Worm (Caenorhabditis elegans) whole organism, L3 larva: ENCODE results near the gene F42A10.5.
A peak's percentile ranks its signal among the peaks of the same experiment; 100 is the strongest.

ENCODE experiments used
- R02D3.7 ChIP-seq: fragments of 150-350 bp; optimal IDR thresholded peaks from 2 replicates; lab custom pipeline; 2014; ENCODE audit warnings: missing biosample characterization, missing genetic modification characterization
- ZK546.5 ChIP-seq: sonication (generic microtip); optimal IDR thresholded peaks from 2 replicates; lab custom pipeline; 2017; ENCODE audit warnings: missing biosample characterization, missing genetic modification characterization
- ama-1 ChIP-seq: fragments of 150-350 bp; optimal IDR thresholded peaks from 2 replicates; lab custom pipeline; 2018
- ceh-16 ChIP-seq: sonication (generic microtip); optimal IDR thresholded peaks from 2 replicates; lab custom pipeline; 2017; ENCODE audit warnings: missing biosample characterization, missing genetic modification characterization
- ceh-28 ChIP-seq: fragments of 150-350 bp; optimal IDR thresholded peaks from 2 replicates; lab custom pipeline; 2014; ENCODE audit warnings: missing biosample characterization, missing genetic modification reagents, missing genetic modification characterization
- ceh-9 ChIP-seq: sonication (generic microtip); optimal IDR thresholded peaks from 2 replicates; lab custom pipeline; 2018; ENCODE audit warnings: missing biosample characterization, missing genetic modification characterization
- daf-12 ChIP-seq: fragments of 150-350 bp; optimal IDR thresholded peaks from 2 replicates; lab custom pipeline; 2014; ENCODE audit warnings: missing biosample characterization, missing genetic modification reagents, missing genetic modification characterization
- elt-1 ChIP-seq: fragments of 150-350 bp; optimal IDR thresholded peaks from 2 replicates; lab custom pipeline; 2014; ENCODE audit warnings: missing biosample characterization, missing genetic modification characterization
- elt-2 ChIP-seq: sonication (generic microtip); optimal IDR thresholded peaks from 2 replicates; lab custom pipeline; 2016; ENCODE audit warnings: missing genetic modification reagents, mild to moderate bottlenecking, missing genetic modification characterization, missing compliant biosample characterization
- elt-3 ChIP-seq, 3 experiments: fragments of 150-350 bp in 1 of 3; sonication (generic microtip) in 2 of 3; optimal IDR thresholded peaks; 2 replicates in 2 of 3; 4 replicates in 1 of 3; lab custom pipeline; 2014 to 2017; ENCODE audit warnings: missing biosample characterization in 3 of 3, missing genetic modification characterization in 3 of 3
- eor-1 ChIP-seq, 2 experiments: fragments of 150-350 bp; optimal IDR thresholded peaks; 2 replicates each; lab custom pipeline; 2014 to 2018; ENCODE audit warnings: missing biosample characterization in 2 of 2, missing genetic modification characterization in 2 of 2
- fkh-10 ChIP-seq: sonication (generic microtip); optimal IDR thresholded peaks from 2 replicates; lab custom pipeline; 2017; ENCODE audit warnings: missing biosample characterization, missing genetic modification reagents, missing genetic modification characterization
- fkh-2 ChIP-seq: fragments of 150-350 bp; optimal IDR thresholded peaks from 2 replicates; lab custom pipeline; 2014; ENCODE audit warnings: missing biosample characterization, missing genetic modification reagents, missing genetic modification characterization
- hmg-11 ChIP-seq: sonication (generic microtip); optimal IDR thresholded peaks from 2 replicates; lab custom pipeline; 2016; ENCODE audit warnings: missing genetic modification characterization, missing compliant biosample characterization
- jun-1 ChIP-seq: fragments of 150-350 bp; optimal IDR thresholded peaks from 2 replicates; lab custom pipeline; 2014; ENCODE audit warnings: missing biosample characterization, missing genetic modification reagents, missing genetic modification characterization
- lin-15B ChIP-seq: fragments of 150-350 bp; optimal IDR thresholded peaks from 2 replicates; lab custom pipeline; 2014; ENCODE audit warnings: missing biosample characterization, missing genetic modification characterization
- lin-39 ChIP-seq: fragments of 150-350 bp; optimal IDR thresholded peaks from 2 replicates; lab custom pipeline; 2018; ENCODE audit warnings: missing biosample characterization, missing genetic modification reagents, missing genetic modification characterization
- lsy-12 ChIP-seq: sonication (generic microtip); optimal IDR thresholded peaks from 2 replicates; lab custom pipeline; 2016; ENCODE audit warnings: mild to moderate bottlenecking, missing genetic modification characterization, missing compliant biosample characterization
- mml-1 ChIP-seq: fragments of 150-350 bp; sonication (generic microtip); optimal IDR thresholded peaks from 3 replicates; lab custom pipeline; 2014; ENCODE audit warnings: missing biosample characterization, missing genetic modification characterization
- nfya-1 ChIP-seq: sonication (generic microtip); optimal IDR thresholded peaks from 2 replicates; lab custom pipeline; 2017; ENCODE audit warnings: missing genetic modification characterization, mild to moderate bottlenecking, missing compliant biosample characterization, antibody characterized with exemption, moderate library complexity; ENCODE audit not compliant: insufficient read depth
- nhr-12 ChIP-seq: fragments of 150-350 bp; optimal IDR thresholded peaks from 2 replicates; lab custom pipeline; 2014; ENCODE audit warnings: missing biosample characterization, missing genetic modification characterization
- nhr-237 ChIP-seq: fragments of 150-350 bp; optimal IDR thresholded peaks from 2 replicates; lab custom pipeline; 2014; ENCODE audit warnings: missing biosample characterization, missing genetic modification characterization
- nhr-25 ChIP-seq: sonication (generic microtip); optimal IDR thresholded peaks from 2 replicates; lab custom pipeline; 2017; ENCODE audit warnings: missing biosample characterization, missing genetic modification characterization
- nhr-28 ChIP-seq: fragments of 150-350 bp; optimal IDR thresholded peaks from 2 replicates; lab custom pipeline; 2014; ENCODE audit warnings: missing biosample characterization, missing genetic modification characterization
- nhr-43 ChIP-seq: sonication (generic microtip); optimal IDR thresholded peaks from 2 replicates; lab custom pipeline; 2016; ENCODE audit warnings: mild to moderate bottlenecking, missing genetic modification characterization, missing compliant biosample characterization; ENCODE audit not compliant: poor library complexity, severe bottlenecking
- nhr-67 ChIP-seq: fragments of 150-350 bp; optimal IDR thresholded peaks from 2 replicates; lab custom pipeline; 2014; ENCODE audit warnings: missing biosample characterization, missing genetic modification characterization
- nhr-76 ChIP-seq: fragments of 150-350 bp; sonication (generic microtip); optimal IDR thresholded peaks from 5 replicates; lab custom pipeline; 2014; ENCODE audit warnings: missing biosample characterization, missing genetic modification characterization
- nhr-77 ChIP-seq: fragments of 150-350 bp; optimal IDR thresholded peaks from 2 replicates; lab custom pipeline; 2014; ENCODE audit warnings: missing biosample characterization, missing genetic modification characterization
- pha-4 ChIP-seq: fragments of 150-350 bp; optimal IDR thresholded peaks from 2 replicates; lab custom pipeline; 2014; ENCODE audit warnings: missing biosample characterization, missing genetic modification reagents, missing genetic modification characterization
- pqm-1 ChIP-seq: fragments of 150-350 bp; optimal IDR thresholded peaks from 2 replicates; lab custom pipeline; 2017; ENCODE audit warnings: missing biosample characterization, missing genetic modification characterization, inconsistent platforms
- sea-2 ChIP-seq: fragments of 150-350 bp; sonication (generic microtip); optimal IDR thresholded peaks from 4 replicates; lab custom pipeline; 2014; ENCODE audit warnings: missing biosample characterization, missing genetic modification reagents, missing genetic modification characterization
- skn-1 ChIP-seq: fragments of 150-350 bp; optimal IDR thresholded peaks from 2 replicates; lab custom pipeline; 2014; ENCODE audit warnings: missing biosample characterization, missing genetic modification characterization
- snpc-4 ChIP-seq: fragments of 150-350 bp; optimal IDR thresholded peaks from 2 replicates; lab custom pipeline; 2014; ENCODE audit warnings: missing biosample characterization, missing genetic modification characterization
- tbx-2 ChIP-seq: sonication (generic microtip); optimal IDR thresholded peaks from 2 replicates; lab custom pipeline; 2016; ENCODE audit warnings: mild to moderate bottlenecking, missing genetic modification characterization, missing compliant biosample characterization
- unc-39 ChIP-seq: sonication (generic microtip); optimal IDR thresholded peaks from 4 replicates; lab custom pipeline; 2017; ENCODE audit warnings: missing biosample characterization, missing genetic modification characterization
- unc-62 ChIP-seq: fragments of 150-350 bp; sonication (generic microtip); optimal IDR thresholded peaks from 4 replicates; lab custom pipeline; 2014; ENCODE audit warnings: missing biosample characterization, missing genetic modification reagents, missing genetic modification characterization
- zag-1 ChIP-seq: fragments of 150-350 bp; optimal IDR thresholded peaks from 2 replicates; lab custom pipeline; 2014; ENCODE audit warnings: missing biosample characterization, missing genetic modification characterization
- ztf-11 ChIP-seq: fragments of 150-350 bp; optimal IDR thresholded peaks from 2 replicates; lab custom pipeline; 2014; ENCODE audit warnings: missing biosample characterization, missing genetic modification characterization
- ztf-4 ChIP-seq: fragments of 150-350 bp; optimal IDR thresholded peaks from 2 replicates; lab custom pipeline; 2014; ENCODE audit warnings: missing biosample characterization, missing genetic modification characterization

F42A10.5 gene

ce11 chrIII:6168497-6169227, 4.6 kb downstream of the F42A10.5 start, which contains the start of gene efk-1:
TSS of gene efk-1 (minus strand) at chrIII:6168547.
- TF ChIP-seq eor-1 (tag; optimal IDR thresholded peaks at IDR 0.05; lab: Kevin White, UChicago): no peak
- TF ChIP-seq skn-1 (tag; lab: Kevin White, UChicago): no peak
- no peak for TF ChIP-seq nhr-237
- TF ChIP-seq zag-1 (tag; lab: Kevin White, UChicago): no peak
- TF ChIP-seq nhr-12 (tag; lab: Kevin White, UChicago): no peak
- no peak for TF ChIP-seq nhr-43 (tag; lab: Kevin White, UChicago)
- no peak for TF ChIP-seq unc-39 (tag; lab: Kevin White, UChicago)
- TF ChIP-seq ztf-11 (tag; lab: Kevin White, UChicago): no peak
- TF ChIP-seq ZK546.5 (tag; lab: Kevin White, UChicago): no peak
- TF ChIP-seq nhr-28 (tag; lab: Kevin White, UChicago): no peak
- TF ChIP-seq ztf-4 (tag; lab: Kevin White, UChicago): no peak
- no peak for TF ChIP-seq daf-12
- TF ChIP-seq sea-2: no peak
- TF ChIP-seq snpc-4: no peak
- TF ChIP-seq ceh-9: no peak
- peak; percentile 85 for TF ChIP-seq ama-1 (lab: Kevin White, UChicago)
- no peak for TF ChIP-seq R02D3.7 (tag; lab: Kevin White, UChicago)
- TF ChIP-seq elt-2: peak; percentile 66
- TF ChIP-seq elt-3 (tag; optimal IDR thresholded peaks at IDR 0.05; lab: Kevin White, UChicago): no peak
- no peak for TF ChIP-seq nhr-25 (tag; lab: Kevin White, UChicago)
- TF ChIP-seq nhr-67 (tag; lab: Kevin White, UChicago): no peak
- peak; percentile 53 for TF ChIP-seq pha-4
- TF ChIP-seq nfya-1 (tag; lab: Kevin White, UChicago): no peak
- TF ChIP-seq ceh-28: no peak
- no peak for TF ChIP-seq jun-1 (tag; lab: Kevin White, UChicago)
- TF ChIP-seq pqm-1 (tag; lab: Kevin White, UChicago): peak; percentile 77
- TF ChIP-seq mml-1 (tag; lab: Kevin White, UChicago): no peak
- no peak for TF ChIP-seq fkh-10 (GFP tag; lab: Kevin White, UChicago)
- no peak for TF ChIP-seq tbx-2 (tag; lab: Kevin White, UChicago)
- TF ChIP-seq nhr-77 (tag; lab: Kevin White, UChicago): no peak
- no peak for TF ChIP-seq unc-62 (GFP tag; lab: Kevin White, UChicago)
- TF ChIP-seq hmg-11 (tag; lab: Kevin White, UChicago): no peak
- no peak for TF ChIP-seq nhr-76

ce11 chrIII:6166634-6167033, 6.6 kb downstream of the F42A10.5 start:
- no peak for TF ChIP-seq lin-15B (tag; lab: Kevin White, UChicago)
- no peak for TF ChIP-seq elt-1 (tag; lab: Kevin White, UChicago)
- TF ChIP-seq lsy-12: no peak
- no peak for TF ChIP-seq nhr-28 (tag; lab: Kevin White, UChicago)
- TF ChIP-seq nfya-1 (tag; lab: Kevin White, UChicago): no peak
- TF ChIP-seq ceh-16: no peak
- TF ChIP-seq daf-12: no peak
- no peak for TF ChIP-seq nhr-43 (tag; lab: Kevin White, UChicago)
- no peak for TF ChIP-seq fkh-2 (tag; lab: Kevin White, UChicago)

- no peak for TF ChIP-seq lin-39 (tag; lab: Kevin White, UChicago)
- TF ChIP-seq ama-1 (lab: Kevin White, UChicago): peak; percentile 73
Observed at ce11 chrIII:6165240-6165639, 8.0 kb downstream of the F42A10.5 start.
